Worm (Caenorhabditis elegans) whole organism, L4 larva: ENCODE data around the gene fbn-1.

Source experiments
- aly-2 ChIP-seq: sonication (generic microtip); optimal IDR thresholded peaks from 2 replicates; lab custom pipeline; 2018; ENCODE audit warnings: missing biosample characterization, missing genetic modification characterization
- dmd-9 ChIP-seq: fragments of 200-800 bp; sonication (Bioruptor generic); IDR thresholded peaks from 2 replicates; pipeline ENCODE4 v1.3.6; 2022; ENCODE audit warnings: missing genetic modification reagents, missing genetic modification characterization, missing compliant biosample characterization
- fos-1 ChIP-seq: fragments of 150-350 bp; optimal IDR thresholded peaks from 2 replicates; lab custom pipeline; 2014; ENCODE audit warnings: missing biosample characterization, missing genetic modification characterization
- gei-8 ChIP-seq: fragments of 200-800 bp; sonication (Bioruptor generic); optimal IDR thresholded peaks from 2 replicates; lab custom pipeline; 2018; ENCODE audit warnings: mild to moderate bottlenecking, missing genetic modification characterization, missing compliant biosample characterization
- hif-1 ChIP-seq, 2 experiments: sonication (generic microtip); optimal IDR thresholded peaks; 2 replicates each; lab custom pipeline; 2016 to 2017; ENCODE audit warnings: missing compliant biosample characterization in 2 of 2, missing genetic modification characterization in 2 of 2, missing genetic modification reagents in 2 of 2, missing genotype in 2 of 2, mild to moderate bottlenecking in 1 of 2

DNA sequence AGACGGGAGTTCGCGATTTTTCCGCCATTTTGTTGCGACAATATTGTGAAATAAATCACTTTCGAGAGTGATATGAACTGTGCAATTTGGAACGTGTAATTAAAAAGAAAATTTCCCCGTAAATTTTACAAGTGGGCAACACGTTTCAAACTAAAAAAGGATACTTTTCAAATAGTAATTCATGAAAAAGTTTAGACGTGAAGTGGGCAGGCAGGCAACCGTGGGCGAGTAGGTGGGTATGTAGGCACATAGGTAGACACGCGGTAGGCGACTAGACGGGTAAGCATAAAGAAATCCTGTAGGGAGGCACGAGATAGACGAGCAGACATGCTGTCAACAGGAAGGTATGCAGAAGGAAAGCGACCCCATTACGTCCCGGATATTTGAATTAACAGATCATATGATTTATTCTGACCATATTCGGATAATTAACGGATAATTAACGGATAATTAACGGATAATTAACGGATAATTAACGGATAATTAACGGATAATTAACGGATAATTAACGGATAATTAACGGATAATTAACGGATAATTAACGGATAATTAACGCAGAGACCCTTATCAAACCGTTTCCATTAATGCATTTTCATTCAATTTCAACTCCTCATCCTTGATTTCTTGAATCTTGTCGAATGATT lies 31.8 kb upstream of the fbn-1 start, which contains the start of gene R13A5.11:
- TF ChIP-seq gei-8 (GFP tag; lab: Kevin White, UChicago) (no peak), dmd-9 (GFP tag; lab: Robert Waterston, UW) (no peak), hif-1 (tag; optimal IDR thresholded peaks at IDR 0.05; lab: Kevin White, UChicago) (no peak), aly-2 (no peak), fos-1 (tag; lab: Kevin White, UChicago) (no peak)
